Fruit fly (Drosophila melanogaster) whole organism, embryonic: ENCODE results near the gene CG34242.

Experiments used
- Aef1 ChIP-seq: fragments of 200-800 bp; sonication (Bioruptor generic); IDR thresholded peaks from 3 replicates; pipeline ENCODE4 v1.3.6; 2022; ENCODE audit warnings: missing biosample characterization, missing genetic modification characterization
- Blimp-1 ChIP-seq: fragments of 200-800 bp; sonication (Bioruptor generic); optimal IDR thresholded peaks from 3 replicates; lab custom pipeline; 2018; ENCODE audit warnings: missing biosample characterization, missing genetic modification characterization, mild to moderate bottlenecking, moderate library complexity, missing genetic modification reagents
- Bteb2 ChIP-seq: fragments of 200-800 bp; sonication (Bioruptor generic); optimal IDR thresholded peaks from 2 replicates; lab custom pipeline; 2016; ENCODE audit warnings: missing biosample characterization, missing genetic modification characterization
- CG10267 ChIP-seq: fragments of 200-800 bp; sonication (Bioruptor generic); optimal IDR thresholded peaks from 2 replicates; lab custom pipeline; 2018; ENCODE audit warnings: missing biosample characterization, mild to moderate bottlenecking, missing genetic modification characterization, moderate library complexity
- CG10462 ChIP-seq: fragments of 200-800 bp; sonication (Bioruptor generic); optimal IDR thresholded peaks from 2 replicates; lab custom pipeline; 2016; ENCODE audit warnings: missing biosample characterization, missing genetic modification characterization
- CG11093 ChIP-seq: fragments of 200-800 bp; sonication (Bioruptor generic); IDR thresholded peaks from 3 replicates; pipeline ENCODE4 v1.3.6; 2022; ENCODE audit warnings: missing biosample characterization, missing genetic modification characterization
- CG11456 ChIP-seq: fragments of 200-800 bp; sonication (Bioruptor generic); IDR thresholded peaks from 3 replicates; pipeline ENCODE4 v1.3.6; 2022; ENCODE audit warnings: missing biosample characterization, missing genetic modification characterization
- CG11560 ChIP-seq: fragments of 200-800 bp; sonication (Bioruptor generic); IDR thresholded peaks from 3 replicates; pipeline ENCODE4 v1.3.6; 2022; ENCODE audit warnings: missing biosample characterization, missing genetic modification characterization
- CG11723 ChIP-seq: fragments of 200-800 bp; sonication (Bioruptor generic); optimal IDR thresholded peaks from 2 replicates; lab custom pipeline; 2017; ENCODE audit warnings: missing biosample characterization, mild to moderate bottlenecking, missing genetic modification characterization
- CG15269 ChIP-seq: fragments of 200-800 bp; sonication (Bioruptor generic); optimal IDR thresholded peaks from 2 replicates; lab custom pipeline; 2018; ENCODE audit warnings: missing biosample characterization, mild to moderate bottlenecking, missing genetic modification characterization, moderate library complexity
- CG1647 ChIP-seq: fragments of 200-800 bp; sonication (Bioruptor generic); optimal IDR thresholded peaks from 3 replicates; lab custom pipeline; 2016; ENCODE audit warnings: missing biosample characterization, missing genetic modification characterization
- CG17912 ChIP-seq: fragments of 200-800 bp; sonication (Bioruptor generic); optimal IDR thresholded peaks from 2 replicates; lab custom pipeline; 2018; ENCODE audit warnings: missing biosample characterization, mild to moderate bottlenecking, missing genetic modification characterization
- CG30403 ChIP-seq: fragments of 200-800 bp; sonication (Bioruptor generic); optimal IDR thresholded peaks from 3 replicates; lab custom pipeline; 2016; ENCODE audit warnings: missing biosample characterization, missing genetic modification characterization
- CG30431 ChIP-seq: fragments of 200-800 bp; sonication (Bioruptor generic); optimal IDR thresholded peaks from 2 replicates; lab custom pipeline; 2017; ENCODE audit warnings: missing biosample characterization, missing genetic modification characterization
- CG32532 ChIP-seq: fragments of 200-800 bp; sonication (Bioruptor generic); IDR thresholded peaks from 2 replicates; pipeline ENCODE4 v1.3.6; 2022; ENCODE audit warnings: missing biosample characterization, missing genetic modification characterization
- CG3281 ChIP-seq: fragments of 200-800 bp; sonication (Bioruptor generic); optimal IDR thresholded peaks from 3 replicates; lab custom pipeline; 2017; ENCODE audit warnings: missing biosample characterization, mild to moderate bottlenecking, missing genetic modification characterization
- CG3838 ChIP-seq: fragments of 200-800 bp; sonication (Bioruptor generic); optimal IDR thresholded peaks from 3 replicates; lab custom pipeline; 2016; ENCODE audit warnings: missing biosample characterization, missing genetic modification characterization
- CG4404 ChIP-seq: fragments of 200-800 bp; sonication (Bioruptor generic); IDR thresholded peaks from 2 replicates; pipeline ENCODE4 v1.3.6; 2022; ENCODE audit warnings: missing biosample characterization, missing genetic modification characterization
- CG4707 ChIP-seq: fragments of 200-800 bp; sonication (Bioruptor generic); optimal IDR thresholded peaks from 2 replicates; lab custom pipeline; 2018; ENCODE audit warnings: missing biosample characterization, mild to moderate bottlenecking, missing genetic modification characterization, moderate library complexity
- CG4730 ChIP-seq: fragments of 200-800 bp; sonication (Bioruptor generic); IDR thresholded peaks from 2 replicates; pipeline ENCODE4 v1.3.6; 2022; ENCODE audit warnings: missing biosample characterization, missing genetic modification characterization
- CG4820 ChIP-seq: fragments of 200-800 bp; sonication (Bioruptor generic); optimal IDR thresholded peaks from 3 replicates; lab custom pipeline; 2016; ENCODE audit warnings: missing biosample characterization, missing genetic modification characterization
- CG5180 ChIP-seq: fragments of 200-800 bp; sonication (Bioruptor generic); optimal IDR thresholded peaks from 3 replicates; lab custom pipeline; 2017; ENCODE audit warnings: missing biosample characterization, missing genetic modification characterization, mild to moderate bottlenecking, moderate library complexity, missing genetic modification reagents
- CG9727 ChIP-seq: fragments of 200-800 bp; sonication (Bioruptor generic); optimal IDR thresholded peaks from 3 replicates; lab custom pipeline; 2017; ENCODE audit warnings: missing biosample characterization, mild to moderate bottlenecking, missing genetic modification characterization
- Ets97D ChIP-seq: fragments of 200-800 bp; sonication (Bioruptor generic); optimal IDR thresholded peaks from 3 replicates; lab custom pipeline; 2016; ENCODE audit warnings: missing biosample characterization, missing genetic modification characterization
- Gsc ChIP-seq: fragments of 200-800 bp; sonication (Bioruptor generic); IDR thresholded peaks from 2 replicates; pipeline ENCODE4 v1.3.6; 2022; ENCODE audit warnings: missing biosample characterization, missing genetic modification characterization
- H2.0 ChIP-seq: fragments of 200-800 bp; sonication (Bioruptor generic); IDR thresholded peaks from 2 replicates; pipeline ENCODE4 v1.3.6; 2022; ENCODE audit warnings: missing biosample characterization, missing genetic modification characterization
- HLH3B ChIP-seq: fragments of 200-800 bp; sonication (Bioruptor generic); IDR thresholded peaks from 2 replicates; pipeline ENCODE4 v1.3.6; 2022; ENCODE audit warnings: missing biosample characterization, missing genetic modification characterization
- HmgZ ChIP-seq: fragments of 200-800 bp; sonication (Bioruptor generic); optimal IDR thresholded peaks from 2 replicates; lab custom pipeline; 2018; ENCODE audit warnings: missing biosample characterization, mild to moderate bottlenecking, missing genetic modification characterization
- Lim3 ChIP-seq: fragments of 200-800 bp; sonication (Bioruptor generic); IDR thresholded peaks from 2 replicates; pipeline ENCODE4 v1.3.6; 2022; ENCODE audit warnings: missing biosample characterization, missing genetic modification characterization
- Meics ChIP-seq: fragments of 200-800 bp; sonication (Bioruptor generic); optimal IDR thresholded peaks from 2 replicates; lab custom pipeline; 2017; ENCODE audit warnings: missing biosample characterization, mild to moderate bottlenecking, missing genetic modification characterization
- Neu2 ChIP-seq: fragments of 200-800 bp; sonication (Bioruptor generic); optimal IDR thresholded peaks from 3 replicates; lab custom pipeline; 2016; ENCODE audit warnings: missing biosample characterization, missing genetic modification characterization, borderline replicate concordance
- Nf-YC ChIP-seq: fragments of 200-800 bp; optimal IDR thresholded peaks from 3 replicates; lab custom pipeline; 2019; ENCODE audit warnings: missing biosample characterization, mild to moderate bottlenecking, missing genetic modification characterization, moderate library complexity
- Rx ChIP-seq: fragments of 200-800 bp; sonication (Bioruptor generic); IDR thresholded peaks from 2 replicates; pipeline ENCODE4 v1.3.6; 2022; ENCODE audit warnings: missing biosample characterization, missing genetic modification characterization
- Sin3A ChIP-seq: fragments of >200 bp; optimal IDR thresholded peaks from 2 replicates; lab custom pipeline; 2018
- Six4 ChIP-seq: fragments of 200-800 bp; sonication (Bioruptor generic); optimal IDR thresholded peaks from 2 replicates; lab custom pipeline; 2016; ENCODE audit warnings: missing biosample characterization, missing genetic modification characterization
- Sry-β ChIP-seq: fragments of 200-800 bp; sonication (Bioruptor generic); optimal IDR thresholded peaks from 2 replicates; lab custom pipeline; 2018; ENCODE audit warnings: missing biosample characterization, mild to moderate bottlenecking, missing genetic modification characterization, moderate library complexity
- Sry-δ ChIP-seq: fragments of 200-800 bp; sonication (Bioruptor generic); optimal IDR thresholded peaks from 2 replicates; lab custom pipeline; 2016; ENCODE audit warnings: missing biosample characterization, missing genetic modification characterization
- TFAM ChIP-seq: fragments of 200-800 bp; sonication (Bioruptor generic); optimal IDR thresholded peaks from 2 replicates; lab custom pipeline; 2017; ENCODE audit warnings: missing biosample characterization, missing genetic modification characterization, inconsistent platforms
- bowl ChIP-seq: fragments of 200-800 bp; sonication (Bioruptor generic); IDR thresholded peaks from 2 replicates; pipeline ENCODE4 v1.3.6; 2022; ENCODE audit warnings: missing biosample characterization, missing genetic modification characterization
- cad ChIP-seq: fragments of >200 bp; optimal IDR thresholded peaks from 2 replicates; lab custom pipeline; 2017; ENCODE audit warnings: missing biosample characterization, missing genetic modification characterization
- croc ChIP-seq: fragments of 200-800 bp; sonication (Bioruptor generic); conservative IDR thresholded peaks from 3 replicates; pipeline ENCODE4 v1.3.6; 2022; ENCODE audit warnings: missing biosample characterization, missing genetic modification characterization
- dmrt99B ChIP-seq: fragments of 200-800 bp; sonication (Bioruptor generic); optimal IDR thresholded peaks from 2 replicates; lab custom pipeline; 2018; ENCODE audit warnings: missing biosample characterization, mild to moderate bottlenecking, missing genetic modification characterization, moderate library complexity
- eve ChIP-seq, 2 experiments: fragments of >200 bp; optimal IDR thresholded peaks; 2 replicates each; lab custom pipeline; 2017; ENCODE audit warnings: missing biosample characterization in 2 of 2, missing genetic modification characterization in 2 of 2
- exex ChIP-seq: fragments of 200-800 bp; sonication (Bioruptor generic); optimal IDR thresholded peaks from 4 replicates; lab custom pipeline; 2018; ENCODE audit warnings: missing biosample characterization, mild to moderate bottlenecking, missing genetic modification characterization, moderate library complexity
- hb ChIP-seq: fragments of 200-800 bp; sonication (Bioruptor generic); IDR thresholded peaks from 3 replicates; pipeline ENCODE4 v1.3.6; 2022; ENCODE audit warnings: missing biosample characterization, missing genetic modification characterization; ENCODE audit not compliant: partially characterized antibody
- luna ChIP-seq: fragments of 200-800 bp; sonication (Bioruptor generic); optimal IDR thresholded peaks from 2 replicates; lab custom pipeline; 2016; ENCODE audit warnings: missing biosample characterization, missing genetic modification characterization
- pfk ChIP-seq: fragments of 200-800 bp; sonication (Bioruptor generic); optimal IDR thresholded peaks from 2 replicates; lab custom pipeline; 2018; ENCODE audit warnings: missing biosample characterization, mild to moderate bottlenecking, missing genetic modification characterization, moderate library complexity
- pita ChIP-seq: fragments of 200-800 bp; sonication (Bioruptor generic); optimal IDR thresholded peaks from 2 replicates; lab custom pipeline; 2017; ENCODE audit warnings: missing biosample characterization, mild to moderate bottlenecking, missing genetic modification characterization
- psq ChIP-seq: fragments of 200-800 bp; sonication (Bioruptor generic); optimal IDR thresholded peaks from 2 replicates; lab custom pipeline; 2017; ENCODE audit warnings: missing biosample characterization, missing genetic modification characterization
- repo ChIP-seq: fragments of 200-800 bp; sonication (Bioruptor generic); optimal IDR thresholded peaks from 2 replicates; lab custom pipeline; 2016; ENCODE audit warnings: missing biosample characterization, missing genetic modification characterization
- scrt ChIP-seq: fragments of 200-800 bp; sonication (Bioruptor generic); optimal IDR thresholded peaks from 2 replicates; lab custom pipeline; 2018; ENCODE audit warnings: missing biosample characterization, mild to moderate bottlenecking, missing genetic modification characterization, moderate library complexity
- sens-2 ChIP-seq: fragments of 200-800 bp; sonication (Bioruptor generic); IDR thresholded peaks from 2 replicates; pipeline ENCODE4 v1.3.6; 2022; ENCODE audit warnings: missing biosample characterization, missing genetic modification characterization
- trh ChIP-seq: fragments of 200-800 bp; sonication (Bioruptor generic); optimal IDR thresholded peaks from 2 replicates; lab custom pipeline; 2016; ENCODE audit warnings: missing biosample characterization, missing genetic modification characterization

Gene CG34242

DNA sequence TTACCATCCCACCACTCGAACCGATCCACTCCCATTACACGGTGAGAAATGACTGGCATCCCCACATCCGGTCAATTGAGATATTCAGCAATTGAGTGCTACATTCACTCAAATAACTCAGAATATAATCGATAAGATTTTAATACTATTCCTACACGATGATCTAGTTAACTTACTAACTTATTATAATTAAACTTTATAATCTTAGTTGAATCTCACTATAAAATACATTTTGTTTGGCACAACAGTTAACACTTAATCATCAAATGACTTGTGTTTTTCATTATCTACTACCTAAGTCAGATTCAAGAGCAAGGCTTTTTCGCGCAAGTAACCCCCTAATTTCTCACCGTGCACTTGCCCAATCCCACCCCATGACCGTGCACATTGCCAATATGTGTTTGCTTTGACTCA, 38.5 kb upstream of the CG34242 start (continued):
- no peak for TF ChIP-seq CG4404
- no peak for TF ChIP-seq Neu2 (GFP tag; lab: Kevin White, UChicago)
- no peak for TF ChIP-seq HLH3B (GFP tag; lab: Robert Waterston, UW)
- no peak for TF ChIP-seq cad (GFP tag; lab: Kevin White, UChicago)
- 0 out of 3 replicates have a peak, but pooled peaks have one; percentile 30 for TF ChIP-seq CG11560 (tag; lab: Robert Waterston, UW)
- no peak for TF ChIP-seq H2.0
- TF ChIP-seq CG15269 (tag; lab: Kevin White, UChicago) = peak; percentile 49
- TF ChIP-seq Meics (GFP tag; lab: Kevin White, UChicago) = peak; percentile 53
- no peak for TF ChIP-seq CG4730
- TF ChIP-seq dmrt99B = peak; percentile 55
- TF ChIP-seq CG10267 (tag; lab: Kevin White, UChicago) = peak; percentile 36
- TF ChIP-seq Lim3 = no peak
- TF ChIP-seq CG30431 (GFP tag; lab: Kevin White, UChicago) = peak; percentile 25
- no peak for TF ChIP-seq psq (GFP tag; lab: Kevin White, UChicago)
- TF ChIP-seq TFAM = no peak
- no peak for TF ChIP-seq pita
- TF ChIP-seq CG9727 = peak; percentile 47
- no peak for TF ChIP-seq scrt (GFP tag; lab: Kevin White, UChicago)
- TF ChIP-seq Sry-β = no peak
- peak; percentile 36 for TF ChIP-seq Nf-YC (tag; lab: Kevin White, UChicago)
- peak; percentile 4; the same call in 1 of the 2 replicates for TF ChIP-seq CG32532 (GFP tag; lab: Robert Waterston, UW)
- peak; percentile 29 for TF ChIP-seq HmgZ (tag; lab: Kevin White, UChicago)
- no peak for TF ChIP-seq pfk (GFP tag; lab: Kevin White, UChicago)
- no peak for TF ChIP-seq hb (GFP tag; lab: Robert Waterston, UW)
- TF ChIP-seq Rx (GFP tag; lab: Robert Waterston, UW) = no peak
- TF ChIP-seq CG1647 (GFP tag; lab: Kevin White, UChicago) = no peak
- TF ChIP-seq eve (GFP tag; optimal IDR thresholded peaks at IDR 0.05; lab: Kevin White, UChicago) = no peak
- TF ChIP-seq CG30403 (GFP tag; lab: Kevin White, UChicago) = peak; percentile 63
- TF ChIP-seq Aef1 (GFP tag; lab: Robert Waterston, UW) = no peak
- TF ChIP-seq Gsc (GFP tag; lab: Robert Waterston, UW) = no peak
- no peak for TF ChIP-seq CG11093
- no peak for TF ChIP-seq Sry-δ (GFP tag; lab: Kevin White, UChicago)
- TF ChIP-seq Blimp-1 (GFP tag; lab: Kevin White, UChicago) = peak; percentile 44
- TF ChIP-seq Ets97D = no peak
- TF ChIP-seq CG3838 (GFP tag; lab: Kevin White, UChicago) = no peak
- TF ChIP-seq CG11456 (GFP tag; lab: Robert Waterston, UW) = no peak
- TF ChIP-seq luna (GFP tag; lab: Kevin White, UChicago) = no peak
- TF ChIP-seq CG5180 (GFP tag; lab: Kevin White, UChicago) = peak; percentile 27
- TF ChIP-seq Six4 (GFP tag; lab: Kevin White, UChicago) = no peak
- no peak for TF ChIP-seq exex (tag; lab: Kevin White, UChicago)
- TF ChIP-seq CG3281 (GFP tag; lab: Kevin White, UChicago) = peak; percentile 47
- TF ChIP-seq CG11723 (GFP tag; lab: Kevin White, UChicago) = peak; percentile 38
- TF ChIP-seq CG4707 = no peak
- TF ChIP-seq CG17912 (GFP tag; lab: Kevin White, UChicago) = no peak
- no peak for TF ChIP-seq croc (GFP tag; lab: Robert Waterston, UW)
- TF ChIP-seq repo (GFP tag; lab: Kevin White, UChicago) = no peak
- TF ChIP-seq sens-2 (GFP tag; lab: Robert Waterston, UW) = no peak
- TF ChIP-seq Sin3A (lab: Kevin White, UChicago) = no peak
- TF ChIP-seq Bteb2 (GFP tag; lab: Kevin White, UChicago) = no peak
- TF ChIP-seq CG4820 = peak; percentile 30
- no peak for TF ChIP-seq bowl
- TF ChIP-seq trh = no peak
- no peak for TF ChIP-seq CG10462 (GFP tag; lab: Kevin White, UChicago)
